Fruit fly (Drosophila melanogaster) whole organism, pupa: ENCODE data around the gene TwdlT.

Experiments
- CG12605 ChIP-seq: fragments of 200-800 bp; sonication (Bioruptor generic); IDR thresholded peaks from 2 replicates; pipeline ENCODE4 v1.3.6; 2022; ENCODE audit warnings: missing biosample characterization, missing genetic modification characterization
- CG13204 ChIP-seq: fragments of 200-800 bp; sonication (Bioruptor generic); optimal IDR thresholded peaks from 2 replicates; lab custom pipeline; 2018; ENCODE audit warnings: missing biosample characterization, mild to moderate bottlenecking, missing genetic modification characterization, moderate library complexity
- CG14655 ChIP-seq: fragments of 200-800 bp; sonication (Bioruptor generic); optimal IDR thresholded peaks from 3 replicates; lab custom pipeline; 2017; ENCODE audit warnings: mild to moderate bottlenecking, missing biosample characterization, missing genetic modification reagents, missing genetic modification characterization
- CG15710 ChIP-seq: fragments of 200-800 bp; sonication (Bioruptor generic); optimal IDR thresholded peaks from 2 replicates; lab custom pipeline; 2018; ENCODE audit warnings: missing biosample characterization, mild to moderate bottlenecking, missing genetic modification characterization, moderate library complexity
- CG17806 ChIP-seq: fragments of 200-800 bp; sonication (Bioruptor generic); optimal IDR thresholded peaks from 2 replicates; lab custom pipeline; 2018; ENCODE audit warnings: missing biosample characterization, mild to moderate bottlenecking, missing genetic modification characterization, moderate library complexity
- CG32121 ChIP-seq: fragments of 200-800 bp; sonication (Bioruptor generic); IDR thresholded peaks from 2 replicates; pipeline ENCODE4 v1.3.6; 2022; ENCODE audit warnings: missing biosample characterization, missing genetic modification characterization
- CG34367 ChIP-seq: fragments of 200-800 bp; sonication (Bioruptor generic); optimal IDR thresholded peaks from 2 replicates; lab custom pipeline; 2018; ENCODE audit warnings: missing biosample characterization, mild to moderate bottlenecking, missing genetic modification characterization
- CG4496 ChIP-seq: fragments of 200-800 bp; sonication (Bioruptor generic); IDR thresholded peaks from 3 replicates; pipeline ENCODE4 v1.3.6; 2022; ENCODE audit warnings: missing biosample characterization, missing genetic modification characterization
- CG8159 ChIP-seq: fragments of 200-800 bp; sonication (Bioruptor generic); optimal IDR thresholded peaks from 3 replicates; lab custom pipeline; 2018; ENCODE audit warnings: missing biosample characterization, mild to moderate bottlenecking, missing genetic modification characterization, moderate library complexity
- CG8301 ChIP-seq: fragments of 200-800 bp; sonication (Bioruptor generic); optimal IDR thresholded peaks from 2 replicates; lab custom pipeline; 2018; ENCODE audit warnings: missing biosample characterization, mild to moderate bottlenecking, missing genetic modification characterization
- CG9948 ChIP-seq: fragments of 200-800 bp; sonication (Bioruptor generic); optimal IDR thresholded peaks from 2 replicates; lab custom pipeline; 2018; ENCODE audit warnings: missing biosample characterization, mild to moderate bottlenecking, missing genetic modification characterization, moderate library complexity
- D1 ChIP-seq: fragments of 200-800 bp; sonication (Bioruptor generic); optimal IDR thresholded peaks from 2 replicates; lab custom pipeline; 2018; ENCODE audit warnings: missing biosample characterization, mild to moderate bottlenecking, missing genetic modification characterization, moderate library complexity
- EcR ChIP-seq: fragments of 200-800 bp; sonication (Bioruptor generic); optimal IDR thresholded peaks from 3 replicates; lab custom pipeline; 2019; ENCODE audit warnings: missing biosample characterization, missing genetic modification characterization, mild to moderate bottlenecking, moderate library complexity, missing genetic modification reagents
- Ets98B ChIP-seq: fragments of 200-800 bp; sonication (Bioruptor generic); IDR thresholded peaks from 2 replicates; pipeline ENCODE4 v1.3.6; 2022; ENCODE audit warnings: missing biosample characterization, missing genetic modification characterization
- Pif1A ChIP-seq: fragments of 200-800 bp; sonication (Bioruptor generic); optimal IDR thresholded peaks from 3 replicates; lab custom pipeline; 2016; ENCODE audit warnings: missing biosample characterization, missing genetic modification characterization
- Pif1B ChIP-seq: fragments of 200-800 bp; sonication (Bioruptor generic); optimal IDR thresholded peaks from 3 replicates; lab custom pipeline; 2016; ENCODE audit warnings: missing biosample characterization, missing genetic modification characterization
- Snoo ChIP-seq: fragments of 200-800 bp; sonication (Bioruptor generic); optimal IDR thresholded peaks from 3 replicates; lab custom pipeline; 2017; ENCODE audit warnings: missing biosample characterization, mild to moderate bottlenecking, missing genetic modification characterization, inconsistent platforms
- fd96Ca ChIP-seq: fragments of 200-800 bp; sonication (Bioruptor generic); IDR thresholded peaks from 3 replicates; pipeline ENCODE4 v1.3.6; 2022; ENCODE audit warnings: missing biosample characterization, missing genetic modification characterization
- gl ChIP-seq: fragments of 200-800 bp; sonication (Bioruptor generic); optimal IDR thresholded peaks from 2 replicates; lab custom pipeline; 2018; ENCODE audit warnings: missing biosample characterization, mild to moderate bottlenecking, missing genetic modification characterization
- rn ChIP-seq: fragments of 200-800 bp; sonication (Bioruptor generic); IDR thresholded peaks from 2 replicates; pipeline ENCODE4 v1.3.6; 2022; ENCODE audit warnings: missing biosample characterization, missing genetic modification characterization

The TwdlT gene

dm6 chr3R:27091106-27091505 is 42.1 kb downstream of the TwdlT start, which contains the start of gene Cpr97Eb:
Gene Cpr97Eb (minus strand): TSS chr3R:27091130.
- TF ChIP-seq CG4496 (GFP tag; lab: Robert Waterston, UW) (peak; percentile 15; the same call in 1 of the 3 replicates), CG14655 (no peak), rn (GFP tag; lab: Robert Waterston, UW) (no peak), CG32121 (GFP tag; lab: Robert Waterston, UW) (0 out of 2 replicates have a peak, but pooled peaks have one; percentile 40), Ets98B (GFP tag; lab: Robert Waterston, UW) (0 out of 2 replicates have a peak, but pooled peaks have one; percentile 24), CG12605 (GFP tag; lab: Robert Waterston, UW) (no peak), fd96Ca (no peak), Pif1A (GFP tag; lab: Kevin White, UChicago) (no peak), EcR (peak; percentile 44), Snoo (tag; lab: Kevin White, UChicago) (no peak), CG15710 (tag; lab: Kevin White, UChicago) (no peak), gl (tag; lab: Kevin White, UChicago) (no peak), CG8301 (tag; lab: Kevin White, UChicago) (no peak), Pif1B (no peak), CG17806 (no peak), CG34367 (tag; lab: Kevin White, UChicago) (no peak)

- TF ChIP-seq CG15710 (tag; lab: Kevin White, UChicago), result peak; percentile 34
- TF ChIP-seq CG8159 (tag; lab: Kevin White, UChicago), result peak; percentile 50
- TF ChIP-seq EcR, result peak; percentile 72
- TF ChIP-seq CG8301 (tag; lab: Kevin White, UChicago), result peak; percentile 31
- TF ChIP-seq Ets98B (GFP tag; lab: Robert Waterston, UW), result no peak
- peak; percentile 50 for TF ChIP-seq CG9948 (tag; lab: Kevin White, UChicago)
- TF ChIP-seq CG17806, result peak; percentile 36
- peak; percentile 40; the same call in 1 of the 2 replicates for TF ChIP-seq CG32121 (GFP tag; lab: Robert Waterston, UW)
- no peak for TF ChIP-seq D1
- peak; percentile 34 for TF ChIP-seq CG34367 (tag; lab: Kevin White, UChicago)
- peak; percentile 34 for TF ChIP-seq Pif1A (GFP tag; lab: Kevin White, UChicago)
- TF ChIP-seq fd96Ca, result no peak
- no peak for TF ChIP-seq Pif1B
- peak; percentile 80 for TF ChIP-seq CG4496 (GFP tag; lab: Robert Waterston, UW)
- TF ChIP-seq CG14655, result peak; percentile 34
These were observed 43.2 kb downstream of the TwdlT start for dm6 chr3R:27092263-27092662.

dm6 chr3R:27092843-27093242 is 43.8 kb downstream of the TwdlT start, which contains the start of gene CG14258:
Gene CG14258 (plus strand): TSS chr3R:27093143.
- TF ChIP-seq fd96Ca (no peak), CG14655 (no peak), CG9948 (tag; lab: Kevin White, UChicago) (no peak)

dm6 chr3R:27094233-27094632 is 45.2 kb downstream of the TwdlT start, which contains the start of gene CG14259:
Gene CG14259 (plus strand): TSS chr3R:27094533.
- TF ChIP-seq CG34367 (tag; lab: Kevin White, UChicago), result no peak
- no peak for TF ChIP-seq CG9948 (tag; lab: Kevin White, UChicago)
- TF ChIP-seq CG4496 (GFP tag; lab: Robert Waterston, UW), result no peak
- no peak for TF ChIP-seq gl (tag; lab: Kevin White, UChicago)
- TF ChIP-seq EcR, result no peak
- no peak for TF ChIP-seq D1
- TF ChIP-seq Pif1B, result no peak
- TF ChIP-seq Snoo (tag; lab: Kevin White, UChicago), result no peak
- TF ChIP-seq rn (GFP tag; lab: Robert Waterston, UW), result no peak
- TF ChIP-seq CG13204 (GFP tag; lab: Kevin White, UChicago), result no peak
- no peak for TF ChIP-seq CG17806
- no peak for TF ChIP-seq CG14655
- no peak for TF ChIP-seq CG8301 (tag; lab: Kevin White, UChicago)

- no peak for TF ChIP-seq CG15710 (tag; lab: Kevin White, UChicago)
- no peak for TF ChIP-seq Pif1B
- TF ChIP-seq CG4496 (GFP tag; lab: Robert Waterston, UW), result no peak
- no peak for TF ChIP-seq rn (GFP tag; lab: Robert Waterston, UW)
- TF ChIP-seq CG12605 (GFP tag; lab: Robert Waterston, UW), result no peak
- TF ChIP-seq CG17806, result no peak
- TF ChIP-seq D1, result no peak
- no peak for TF ChIP-seq Snoo (tag; lab: Kevin White, UChicago)
- no peak for TF ChIP-seq gl (tag; lab: Kevin White, UChicago)
- TF ChIP-seq EcR, result no peak
- TF ChIP-seq CG34367 (tag; lab: Kevin White, UChicago), result no peak
- TF ChIP-seq CG8159 (tag; lab: Kevin White, UChicago), result no peak
- TF ChIP-seq CG32121 (GFP tag; lab: Robert Waterston, UW), result no peak
These were observed 49.6 kb downstream of the TwdlT start for dm6 chr3R:27098638-27099037.

- TF ChIP-seq CG34367 (tag; lab: Kevin White, UChicago) (no peak), fd96Ca (no peak), Snoo (tag; lab: Kevin White, UChicago) (no peak), D1 (no peak), CG14655 (no peak), CG8301 (tag; lab: Kevin White, UChicago) (no peak), CG13204 (GFP tag; lab: Kevin White, UChicago) (no peak), CG9948 (tag; lab: Kevin White, UChicago) (no peak), Pif1A (GFP tag; lab: Kevin White, UChicago) (no peak), gl (tag; lab: Kevin White, UChicago) (no peak), Pif1B (no peak)
These were observed 50.6 kb downstream of the TwdlT start, which contains the start of gene eater for dm6 chr3R:27099579-27099978. Gene eater (minus strand): TSS chr3R:27099679.
